Worm (Caenorhabditis elegans): ENCODE data around the gene npp-24.
"Not testable (repeated sequence)": the region's sequence is repeated elsewhere in the genome, so short reads cannot be mapped to it uniquely, and the experiment has no call there.

- not testable (repeated sequence) for TF ChIP-seq lin-13 (GFP tag; optimal IDR thresholded peaks at IDR 0.05); lsy-2 (tag; optimal IDR thresholded peaks at IDR 0.05); ZK546.5 (tag; optimal IDR thresholded peaks at IDR 0.05); mdl-1 (tag; optimal IDR thresholded peaks at IDR 0.05); unc-55 (GFP tag; optimal IDR thresholded peaks at IDR 0.05); ama-1 (optimal IDR thresholded peaks at IDR 0.05); nhr-77 (tag; optimal IDR thresholded peaks at IDR 0.05); crh-2 (tag; optimal IDR thresholded peaks at IDR 0.05); elt-3 (tag; optimal IDR thresholded peaks at IDR 0.05); nhr-6 (tag; optimal IDR thresholded peaks at IDR 0.05)
These were observed 29.3 kb downstream of the npp-24 start, which contains the start of gene hlh-25 for ce11 chrII:5534939-5535338.
